Worm (Caenorhabditis elegans) whole organism, mixed stage, embryonic: ENCODE results near the gene clec-222.

Experiments
- lsy-2 ChIP-seq: fragments of 150-350 bp; optimal IDR thresholded peaks from 2 replicates; lab custom pipeline; 2014; ENCODE audit warnings: missing biosample characterization, missing genetic modification characterization
- unc-39 ChIP-seq: fragments of 150-350 bp; optimal IDR thresholded peaks from 2 replicates; lab custom pipeline; 2014; ENCODE audit warnings: missing biosample characterization, missing genetic modification characterization

ce11 chrV:11302698-11303097 is 31.5 kb downstream of the clec-222 start, which contains the start of gene srh-46:
- TF ChIP-seq unc-39 (tag; lab: Kevin White, UChicago) (no peak), lsy-2 (tag; lab: Kevin White, UChicago) (no peak)
